Fruit fly (Drosophila melanogaster) whole organism, embryonic: ENCODE measurements around the gene eca.

Experiments used
- bowl ChIP-seq: fragments of 200-800 bp; sonication (Bioruptor generic); IDR thresholded peaks from 2 replicates; pipeline ENCODE4 v1.3.6; 2022; ENCODE audit warnings: missing biosample characterization, missing genetic modification characterization
- nerfin-1 ChIP-seq: fragments of 200-800 bp; sonication (Bioruptor generic); optimal IDR thresholded peaks from 3 replicates; lab custom pipeline; 2019; ENCODE audit warnings: missing biosample characterization, mild to moderate bottlenecking, missing genetic modification characterization, moderate library complexity

dm6 chr3R:9702567-9702966 is 17.3 kb upstream of the eca start:
- TF ChIP-seq nerfin-1 (peak; percentile 77), bowl (no peak)
